Worm (Caenorhabditis elegans) whole organism, midembryonic: Measurements from ENCODE around the gene srx-23.
A peak's percentile ranks its signal among the peaks of the same experiment; 100 is the strongest.
"Not testable (repeated sequence)": the region's sequence is repeated elsewhere in the genome, so short reads cannot be mapped to it uniquely, and the experiment has no call there.

Source experiments
- T22C8.4 ChIP-seq: fragments of 200-800 bp; sonication (Bioruptor generic); IDR thresholded peaks from 2 replicates; pipeline ENCODE4 v1.3.6; 2022; ENCODE audit warnings: missing genetic modification characterization, missing compliant biosample characterization
- cog-1 ChIP-seq: sonication (generic microtip); optimal IDR thresholded peaks from 2 replicates; lab custom pipeline; 2016; ENCODE audit warnings: missing genetic modification characterization, missing compliant biosample characterization
- flt-1 ChIP-seq: fragments of 200-800 bp; sonication (Bioruptor generic); IDR thresholded peaks from 2 replicates; pipeline ENCODE4 v1.3.6; 2022; ENCODE audit warnings: missing genetic modification characterization, missing compliant biosample characterization
- klf-2 ChIP-seq: fragments of 200-800 bp; sonication (Bioruptor generic); conservative IDR thresholded peaks from 2 replicates; pipeline ENCODE4 v1.3.6; 2022; ENCODE audit warnings: missing genetic modification reagents, missing genetic modification characterization, missing compliant biosample characterization
- med-1 ChIP-seq: sonication (generic microtip); optimal IDR thresholded peaks from 2 replicates; lab custom pipeline; 2017; ENCODE audit warnings: missing genetic modification characterization, mild to moderate bottlenecking, missing compliant biosample characterization, antibody characterized with exemption, missing genetic modification reagents; ENCODE audit not compliant: insufficient read depth
- ref-1 ChIP-seq: fragments of 200-800 bp; sonication (Bioruptor generic); conservative IDR thresholded peaks from 2 replicates; pipeline ENCODE4 v1.3.6; 2022; ENCODE audit warnings: missing genetic modification reagents, missing genetic modification characterization, missing compliant biosample characterization
- tab-1 ChIP-seq: fragments of 200-800 bp; sonication (Bioruptor generic); IDR thresholded peaks from 2 replicates; pipeline ENCODE4 v1.3.6; 2022; ENCODE audit warnings: missing genetic modification characterization, missing compliant biosample characterization
- ztf-23 ChIP-seq: fragments of 200-800 bp; sonication (Bioruptor generic); IDR thresholded peaks from 2 replicates; pipeline ENCODE4 v1.3.6; 2022; ENCODE audit warnings: missing genetic modification reagents, missing genetic modification characterization, missing compliant biosample characterization
- ztf-29 ChIP-seq: fragments of 200-800 bp; sonication (Bioruptor generic); IDR thresholded peaks from 2 replicates; pipeline ENCODE4 v1.3.6; 2022; ENCODE audit warnings: missing genetic modification reagents, missing genetic modification characterization, missing compliant biosample characterization

- not testable (repeated sequence) for TF ChIP-seq ztf-23; med-1; ztf-29 (GFP tag; lab: Robert Waterston, UW); tab-1; cog-1 (tag; lab: Kevin White, UChicago); ref-1 (GFP tag; lab: Robert Waterston, UW); T22C8.4 (GFP tag; lab: Robert Waterston, UW)
- TF ChIP-seq flt-1 (GFP tag; lab: Robert Waterston, UW) = peak; percentile 68; the same call in 1 of the 2 replicates
- TF ChIP-seq klf-2 (GFP tag; lab: Robert Waterston, UW) = peak; percentile 59; the same call in 1 of the 2 replicates
Observed at ce11 chrV:658140-658539, 24.0 kb upstream of the srx-23 start.
